Worm (Caenorhabditis elegans) whole organism, L2 larva: Measurements from ENCODE around the gene rer-1.

Experiments used
- F13H6.1 ChIP-seq: sonication (generic microtip); optimal IDR thresholded peaks from 2 replicates; lab custom pipeline; 2016; ENCODE audit warnings: missing genetic modification characterization, missing compliant biosample characterization
- Y55F3AM.14 ChIP-seq: fragments of 200-800 bp; sonication (Bioruptor generic); optimal IDR thresholded peaks from 2 replicates; lab custom pipeline; 2018; ENCODE audit warnings: mild to moderate bottlenecking, missing genetic modification characterization, missing compliant biosample characterization
- mab-5 ChIP-seq: fragments of 150-350 bp; optimal IDR thresholded peaks from 2 replicates; lab custom pipeline; 2014; ENCODE audit warnings: missing biosample characterization, missing genetic modification characterization
- nhr-12 ChIP-seq: fragments of 150-350 bp; optimal IDR thresholded peaks from 2 replicates; lab custom pipeline; 2014; ENCODE audit warnings: missing biosample characterization, missing genetic modification characterization
- nhr-23 ChIP-seq: fragments of 150-350 bp; optimal IDR thresholded peaks from 2 replicates; lab custom pipeline; 2014; ENCODE audit warnings: missing biosample characterization, missing genetic modification reagents, missing genetic modification characterization
- snpc-4 ChIP-seq: fragments of 150-350 bp; optimal IDR thresholded peaks from 2 replicates; lab custom pipeline; 2014; ENCODE audit warnings: missing biosample characterization, missing genetic modification characterization
- unc-62 ChIP-seq: fragments of 150-350 bp; optimal IDR thresholded peaks from 2 replicates; lab custom pipeline; 2014; ENCODE audit warnings: missing biosample characterization, missing genetic modification reagents, missing genetic modification characterization

ce11 chrII:8800830-8801229 is 10.3 kb upstream of the rer-1 start, which contains the start of gene appg-2:
- TF ChIP-seq unc-62 (no peak), F13H6.1 (no peak), nhr-12 (tag; lab: Kevin White, UChicago) (no peak), snpc-4 (tag; lab: Kevin White, UChicago) (no peak), nhr-23 (tag; lab: Kevin White, UChicago) (no peak), Y55F3AM.14 (GFP tag; lab: Kevin White, UChicago) (no peak), mab-5 (tag; lab: Kevin White, UChicago) (no peak)
